Worm (Caenorhabditis elegans) whole organism, L2 larva: Measurements from ENCODE around the gene Y46G5A.14.

Experiments used
- F13H6.1 ChIP-seq: sonication (generic microtip); optimal IDR thresholded peaks from 2 replicates; lab custom pipeline; 2016; ENCODE audit warnings: missing genetic modification characterization, missing compliant biosample characterization
- alr-1 ChIP-seq: fragments of 150-350 bp; optimal IDR thresholded peaks from 2 replicates; lab custom pipeline; 2014; ENCODE audit warnings: missing biosample characterization, missing genetic modification characterization
- ceh-82 ChIP-seq: fragments of 150-350 bp; optimal IDR thresholded peaks from 2 replicates; lab custom pipeline; 2014; ENCODE audit warnings: missing biosample characterization, missing genetic modification characterization
- elt-3 ChIP-seq: sonication (generic microtip); optimal IDR thresholded peaks from 2 replicates; lab custom pipeline; 2017; ENCODE audit warnings: missing biosample characterization, missing genetic modification characterization
- nhr-10 ChIP-seq: sonication (generic microtip); optimal IDR thresholded peaks from 2 replicates; lab custom pipeline; 2017; ENCODE audit warnings: missing biosample characterization, missing genetic modification characterization
- nhr-12 ChIP-seq: fragments of 150-350 bp; optimal IDR thresholded peaks from 2 replicates; lab custom pipeline; 2014; ENCODE audit warnings: missing biosample characterization, missing genetic modification characterization
- snpc-4 ChIP-seq: fragments of 150-350 bp; optimal IDR thresholded peaks from 2 replicates; lab custom pipeline; 2014; ENCODE audit warnings: missing biosample characterization, missing genetic modification characterization
- unc-39 ChIP-seq: fragments of 150-350 bp; optimal IDR thresholded peaks from 2 replicates; lab custom pipeline; 2014; ENCODE audit warnings: missing biosample characterization, missing genetic modification characterization
- unc-62 ChIP-seq: fragments of 150-350 bp; optimal IDR thresholded peaks from 2 replicates; lab custom pipeline; 2014; ENCODE audit warnings: missing biosample characterization, missing genetic modification reagents, missing genetic modification characterization

- TF ChIP-seq F13H6.1: no peak
- no peak for TF ChIP-seq ceh-82 (tag; lab: Kevin White, UChicago)
- TF ChIP-seq elt-3 (tag; lab: Kevin White, UChicago): no peak
- no peak for TF ChIP-seq unc-62 (GFP tag; lab: Kevin White, UChicago)
- TF ChIP-seq nhr-12 (tag; lab: Kevin White, UChicago): no peak
- TF ChIP-seq snpc-4: no peak
- no peak for TF ChIP-seq nhr-10 (tag; lab: Kevin White, UChicago)
- TF ChIP-seq alr-1 (tag; lab: Kevin White, UChicago): no peak
- no peak for TF ChIP-seq unc-39
These were observed 14.0 kb upstream of the Y46G5A.14 start, which contains the start of gene cnp-2 for ce11 chrII:12760497-12760896.
